Worm (Caenorhabditis elegans) whole organism, L1 larva: ENCODE measurements around the gene srw-108.

ENCODE experiments used
- C04F5.9 ChIP-seq: sonication (generic microtip); optimal IDR thresholded peaks from 2 replicates; lab custom pipeline; 2016; ENCODE audit warnings: missing genetic modification characterization, missing compliant biosample characterization
- C34B4.2 ChIP-seq: sonication (generic microtip); optimal IDR thresholded peaks from 2 replicates; lab custom pipeline; 2017; ENCODE audit warnings: mild to moderate bottlenecking, missing genetic modification characterization, missing compliant biosample characterization
- aha-1 ChIP-seq: fragments of 150-350 bp; optimal IDR thresholded peaks from 2 replicates; lab custom pipeline; 2014; ENCODE audit warnings: missing biosample characterization, missing genetic modification characterization
- ama-1 ChIP-seq: fragments of 150-350 bp; optimal IDR thresholded peaks from 2 replicates; lab custom pipeline; 2014
- ceh-63 ChIP-seq: fragments of 200-800 bp; sonication (Bioruptor generic); optimal IDR thresholded peaks from 2 replicates; lab custom pipeline; 2018; ENCODE audit warnings: mild to moderate bottlenecking, missing genetic modification characterization, missing compliant biosample characterization
- ceh-8 ChIP-seq: fragments of 200-800 bp; sonication (Bioruptor generic); optimal IDR thresholded peaks from 2 replicates; lab custom pipeline; 2018; ENCODE audit warnings: mild to moderate bottlenecking, missing genetic modification characterization, moderate library complexity, missing compliant biosample characterization
- dpl-1 ChIP-seq, 3 experiments: fragments of 150-350 bp in 2 of 3; sonication (generic microtip) in 1 of 3; optimal IDR thresholded peaks; 2 replicates each; lab custom pipeline; 2014 to 2017; ENCODE audit warnings: missing biosample characterization in 3 of 3, missing genetic modification characterization in 3 of 3, missing genetic modification reagents in 3 of 3
- dsc-1 ChIP-seq: sonication (generic microtip); optimal IDR thresholded peaks from 2 replicates; lab custom pipeline; 2016; ENCODE audit warnings: mild to moderate bottlenecking, missing genetic modification characterization, missing compliant biosample characterization
- efl-1 ChIP-seq, 4 experiments: fragments of 150-350 bp; optimal IDR thresholded peaks in 3 of 4; peaks in 1 of 4; 1 replicate in 1 of 4; 2 replicates in 3 of 4; lab custom pipeline; 2014; ENCODE audit warnings: missing biosample characterization in 2 of 4, missing genetic modification characterization in 2 of 4, missing genetic modification reagents in 2 of 4
- egl-27 ChIP-seq, 2 experiments: fragments of 150-350 bp in 1 of 2; sonication (generic microtip); optimal IDR thresholded peaks; 3 replicates each; lab custom pipeline; 2017 to 2018; ENCODE audit warnings: missing biosample characterization in 2 of 2, missing genetic modification characterization in 2 of 2, missing genetic modification reagents in 2 of 2
- elt-2 ChIP-seq: sonication (generic microtip); optimal IDR thresholded peaks from 2 replicates; lab custom pipeline; 2016; ENCODE audit warnings: missing genetic modification characterization, mild to moderate bottlenecking, inconsistent platforms, missing compliant biosample characterization, missing genetic modification reagents
- ets-5 ChIP-seq: fragments of 200-800 bp; sonication (Bioruptor generic); IDR thresholded peaks from 2 replicates; pipeline ENCODE4 v1.3.6; 2022; ENCODE audit warnings: missing genetic modification characterization, missing compliant biosample characterization
- hlh-17 ChIP-seq: fragments of 200-800 bp; sonication (Bioruptor generic); optimal IDR thresholded peaks from 2 replicates; lab custom pipeline; 2018; ENCODE audit warnings: missing genetic modification characterization, mild to moderate bottlenecking, missing compliant biosample characterization, moderate library complexity, borderline replicate concordance
- hlh-4 ChIP-seq: sonication (generic microtip); optimal IDR thresholded peaks from 2 replicates; lab custom pipeline; 2016; ENCODE audit warnings: mild to moderate bottlenecking, missing genetic modification characterization, missing compliant biosample characterization
- hpl-2 ChIP-seq: fragments of 150-350 bp; optimal IDR thresholded peaks from 2 replicates; lab custom pipeline; 2014; ENCODE audit warnings: missing biosample characterization, missing genetic modification reagents, missing genetic modification characterization
- irx-1 ChIP-seq: sonication (generic microtip); optimal IDR thresholded peaks from 2 replicates; lab custom pipeline; 2016; ENCODE audit warnings: missing genetic modification characterization, missing compliant biosample characterization
- isw-1 ChIP-seq: fragments of 200-800 bp; sonication (Bioruptor generic); IDR thresholded peaks from 2 replicates; pipeline ENCODE4 v1.3.6; 2022; ENCODE audit warnings: missing genetic modification characterization, missing compliant biosample characterization
- lin-14 ChIP-seq: fragments of 200-800 bp; sonication (Bioruptor generic); optimal IDR thresholded peaks from 2 replicates; lab custom pipeline; 2018; ENCODE audit warnings: mild to moderate bottlenecking, missing genetic modification characterization, moderate library complexity, missing compliant biosample characterization
- lin-39 ChIP-seq: fragments of 150-350 bp; optimal IDR thresholded peaks from 2 replicates; lab custom pipeline; 2014; ENCODE audit warnings: missing biosample characterization, missing genetic modification reagents, missing genetic modification characterization
- lsy-2 ChIP-seq, 2 experiments: fragments of 150-350 bp; optimal IDR thresholded peaks; 2 replicates each; lab custom pipeline; 2014; ENCODE audit warnings: missing biosample characterization in 2 of 2, missing genetic modification characterization in 2 of 2
- mab-9 ChIP-seq: fragments of 200-800 bp; sonication (Bioruptor generic); IDR thresholded peaks from 2 replicates; pipeline ENCODE4 v1.3.6; 2022; ENCODE audit warnings: missing genetic modification reagents, missing genetic modification characterization, missing compliant biosample characterization
- mep-1 ChIP-seq: fragments of 150-350 bp; optimal IDR thresholded peaks from 2 replicates; lab custom pipeline; 2014; ENCODE audit warnings: missing biosample characterization, missing genetic modification characterization
- nhr-19 ChIP-seq: fragments of 200-800 bp; sonication (Bioruptor generic); conservative IDR thresholded peaks from 2 replicates; pipeline ENCODE4 v1.3.6; 2022; ENCODE audit warnings: missing genetic modification characterization, missing compliant biosample characterization
- nhr-84 ChIP-seq: sonication (generic microtip); optimal IDR thresholded peaks from 2 replicates; lab custom pipeline; 2017; ENCODE audit warnings: missing biosample characterization, missing genetic modification characterization
- nhr-85 ChIP-seq: sonication (generic microtip); peaks from one replicate; lab custom pipeline; 2016; ENCODE audit warnings: missing genetic modification characterization, inconsistent platforms, missing compliant biosample characterization
- snpc-4 ChIP-seq: fragments of 150-350 bp; optimal IDR thresholded peaks from 2 replicates; lab custom pipeline; 2014; ENCODE audit warnings: missing biosample characterization, missing genetic modification characterization
- snu-23 ChIP-seq: sonication (generic microtip); optimal IDR thresholded peaks from 2 replicates; lab custom pipeline; 2016; ENCODE audit warnings: missing genetic modification characterization, missing compliant biosample characterization
- tbx-2 ChIP-seq: sonication (generic microtip); optimal IDR thresholded peaks from 2 replicates; lab custom pipeline; 2016; ENCODE audit warnings: missing genetic modification characterization, missing compliant biosample characterization
- unc-62 ChIP-seq: fragments of 150-350 bp; optimal IDR thresholded peaks from 2 replicates; lab custom pipeline; 2014; ENCODE audit warnings: missing biosample characterization, missing genetic modification reagents, missing genetic modification characterization
- unc-86 ChIP-seq: sonication (generic microtip); optimal IDR thresholded peaks from 2 replicates; lab custom pipeline; 2016; ENCODE audit warnings: missing genetic modification characterization, missing compliant biosample characterization
- unc-98 ChIP-seq: fragments of 200-800 bp; sonication (Bioruptor generic); IDR thresholded peaks from 2 replicates; pipeline ENCODE4 v1.3.6; 2022; ENCODE audit warnings: missing genetic modification characterization, missing compliant biosample characterization
- vab-15 ChIP-seq: sonication (generic microtip); optimal IDR thresholded peaks from 2 replicates; lab custom pipeline; 2017; ENCODE audit warnings: missing genotype, mild to moderate bottlenecking, missing genetic modification characterization, missing compliant biosample characterization
- zip-4 ChIP-seq: fragments of 200-800 bp; sonication (Bioruptor generic); optimal IDR thresholded peaks from 2 replicates; lab custom pipeline; 2018; ENCODE audit warnings: mild to moderate bottlenecking, missing genetic modification characterization, moderate library complexity, missing compliant biosample characterization
- ztf-4 ChIP-seq: fragments of 150-350 bp; optimal IDR thresholded peaks from 2 replicates; lab custom pipeline; 2014; ENCODE audit warnings: missing biosample characterization, missing genetic modification characterization

Gene srw-108

ce11 chrV:568105-568504 is 40.4 kb downstream of the srw-108 start, which contains the start of gene sri-72:
sri-72 (minus strand) TSS chrV:568205.
- TF ChIP-seq efl-1 (optimal IDR thresholded peaks at IDR 0.05; lab: Kevin White, UChicago) (no peak), efl-1 (GFP tag; optimal IDR thresholded peaks at IDR 0.05 in 1 of 2; lab: Kevin White, UChicago) (no peak), nhr-84 (tag; lab: Kevin White, UChicago) (no peak), unc-86 (tag; lab: Kevin White, UChicago) (no peak), nhr-85 (tag; lab: Kevin White, UChicago) (no peak), isw-1 (GFP tag; lab: Robert Waterston, UW) (no peak), dsc-1 (no peak), snu-23 (no peak)

- no peak for TF ChIP-seq C34B4.2 (tag; lab: Kevin White, UChicago)
- no peak for TF ChIP-seq lsy-2 (tag; optimal IDR thresholded peaks at IDR 0.05; lab: Kevin White, UChicago)
- no peak for TF ChIP-seq mep-1 (tag; lab: Kevin White, UChicago)
- TF ChIP-seq ceh-8 (GFP tag; lab: Kevin White, UChicago) = no peak
- TF ChIP-seq lin-14 (GFP tag; lab: Kevin White, UChicago) = no peak
- no peak for TF ChIP-seq nhr-85 (tag; lab: Kevin White, UChicago)
- TF ChIP-seq ets-5 (GFP tag; lab: Robert Waterston, UW) = no peak
- no peak for TF ChIP-seq hlh-4 (tag; lab: Kevin White, UChicago)
- TF ChIP-seq snpc-4 (tag; lab: Kevin White, UChicago) = no peak
- TF ChIP-seq zip-4 (GFP tag; lab: Kevin White, UChicago) = no peak
These were observed 46.9 kb downstream of the srw-108 start, which contains the start of gene C14C6.13 for ce11 chrV:574639-575038. C14C6.13 (minus strand) TSS chrV:574739.

- no peak for TF ChIP-seq vab-15 (tag; lab: Kevin White, UChicago)
- no peak for TF ChIP-seq ztf-4 (tag; lab: Kevin White, UChicago)
- no peak for TF ChIP-seq snpc-4 (tag; lab: Kevin White, UChicago)
- TF ChIP-seq ceh-63 (GFP tag; lab: Kevin White, UChicago) = no peak
- TF ChIP-seq nhr-19 (GFP tag; lab: Robert Waterston, UW) = no peak
- no peak for TF ChIP-seq lin-39 (tag; lab: Kevin White, UChicago)
- no peak for TF ChIP-seq irx-1 (tag; lab: Kevin White, UChicago)
- TF ChIP-seq tbx-2 (tag; lab: Kevin White, UChicago) = no peak
These were observed 48.4 kb downstream of the srw-108 start, which contains the start of gene K06H6.5 for ce11 chrV:576070-576469. K06H6.5 (plus strand) TSS chrV:576370.

ce11 chrV:576918-577317 is 49.2 kb downstream of the srw-108 start:
- TF ChIP-seq hpl-2 (no peak), irx-1 (tag; lab: Kevin White, UChicago) (no peak), dpl-1 (GFP tag; optimal IDR thresholded peaks at IDR 0.05; lab: Kevin White, UChicago) (no peak), C04F5.9 (tag; lab: Kevin White, UChicago) (no peak), hlh-17 (GFP tag; lab: Kevin White, UChicago) (no peak), elt-2 (no peak), ama-1 (lab: Kevin White, UChicago) (no peak), aha-1 (tag; lab: Kevin White, UChicago) (no peak), unc-98 (GFP tag; lab: Robert Waterston, UW) (no peak), unc-62 (GFP tag; lab: Kevin White, UChicago) (no peak), mab-9 (GFP tag; lab: Robert Waterston, UW) (no peak), snu-23 (no peak), hlh-4 (tag; lab: Kevin White, UChicago) (no peak), egl-27 (tag; optimal IDR thresholded peaks at IDR 0.05; lab: Kevin White, UChicago) (no peak)
